Comparison of ENCODE assay signal across 1 fruit fly cellular context in genomic region chrX:5061989-5062388, dm6.
TF ChIP-seq lines count a peak whose summit lies in the region.

No protein-coding gene starts in this region.

TF ChIP-seq in whole organism, embryonic, 481 proteins besides CTCF, POLR2A, EP300 and RAD21 (continued from another document and continues in another):
- TF ChIP-seq Bdp1 (GFP tag; optimal IDR thresholded peaks at IDR 0.05; lab: Kevin White, UChicago) = no peak
- TF ChIP-seq bowl (GFP tag; IDR thresholded peaks at IDR 0.05; lab: Robert Waterston, UW) = no peak
- no peak for TF ChIP-seq CG17568 (GFP tag; optimal IDR thresholded peaks at IDR 0.05; lab: Kevin White, UChicago)
- TF ChIP-seq CG2202 (tag; optimal IDR thresholded peaks at IDR 0.05; lab: Kevin White, UChicago) = no peak
- peak; percentile 41 for TF ChIP-seq CG13624 (GFP tag; optimal IDR thresholded peaks at IDR 0.05; lab: Kevin White, UChicago)
- no peak for TF ChIP-seq Elba2 (GFP tag; optimal IDR thresholded peaks at IDR 0.05; lab: Kevin White, UChicago)
- no peak for TF ChIP-seq CG8359 (GFP tag; optimal IDR thresholded peaks at IDR 0.05; lab: Kevin White, UChicago; ENCODE audit: borderline replicate concordance)
- TF ChIP-seq CG7786 (GFP tag; optimal IDR thresholded peaks at IDR 0.05; lab: Kevin White, UChicago) = no peak
- no peak for TF ChIP-seq exex (tag; optimal IDR thresholded peaks at IDR 0.05; lab: Kevin White, UChicago)
- no peak for TF ChIP-seq CG10543 (GFP tag; optimal IDR thresholded peaks at IDR 0.05; lab: Kevin White, UChicago)
- TF ChIP-seq TFAM (GFP tag; optimal IDR thresholded peaks at IDR 0.05; lab: Kevin White, UChicago) = no peak
- TF ChIP-seq Jarid2 (GFP tag; optimal IDR thresholded peaks at IDR 0.05; lab: Kevin White, UChicago) = no peak
- no peak for TF ChIP-seq CG12104 (GFP tag; optimal IDR thresholded peaks at IDR 0.05; lab: Kevin White, UChicago)
- no peak for TF ChIP-seq wdn (GFP tag; IDR thresholded peaks at IDR 0.05; lab: Robert Waterston, UW)
- TF ChIP-seq tin (GFP tag; optimal IDR thresholded peaks at IDR 0.05; lab: Kevin White, UChicago) = peak; percentile 2
- no peak for TF ChIP-seq Mad (GFP tag; optimal IDR thresholded peaks at IDR 0.05; lab: Kevin White, UChicago)
- no peak for TF ChIP-seq so (GFP tag; IDR thresholded peaks at IDR 0.05; lab: Robert Waterston, UW)
- TF ChIP-seq amos (GFP tag; IDR thresholded peaks at IDR 0.05; lab: Robert Waterston, UW; ENCODE audit: partially characterized antibody) = no peak
- no peak for TF ChIP-seq CG8944 (GFP tag; optimal IDR thresholded peaks at IDR 0.05; lab: Kevin White, UChicago)
- no peak for TF ChIP-seq CG3995 (GFP tag; optimal IDR thresholded peaks at IDR 0.05; lab: Kevin White, UChicago)
- no peak for TF ChIP-seq CG9817 (tag; optimal IDR thresholded peaks at IDR 0.05; lab: Kevin White, UChicago)
- no peak for TF ChIP-seq slou (GFP tag; optimal IDR thresholded peaks at IDR 0.05; lab: Kevin White, UChicago)
- no peak for TF ChIP-seq CG12769 (tag; optimal IDR thresholded peaks at IDR 0.05; lab: Kevin White, UChicago)
- TF ChIP-seq oc (tag; optimal IDR thresholded peaks at IDR 0.05; lab: Kevin White, UChicago) = no peak
- TF ChIP-seq Awh (GFP tag; IDR thresholded peaks at IDR 0.05; lab: Robert Waterston, UW) = no peak
- TF ChIP-seq chinmo (GFP tag; IDR thresholded peaks at IDR 0.05; lab: Robert Waterston, UW; ENCODE audit: partially characterized antibody) = no peak
- no peak for TF ChIP-seq HLH4C (GFP tag; IDR thresholded peaks at IDR 0.05; lab: Robert Waterston, UW; ENCODE audit: partially characterized antibody)
- peak; percentile 34; the same call in 1 of the 3 replicates for TF ChIP-seq tgo (GFP tag; IDR thresholded peaks at IDR 0.05; lab: Robert Waterston, UW)
- TF ChIP-seq CG7963 (GFP tag; IDR thresholded peaks at IDR 0.05; lab: Robert Waterston, UW; ENCODE audit: partially characterized antibody) = no peak
- no peak for TF ChIP-seq Dp (GFP tag; optimal IDR thresholded peaks at IDR 0.05; lab: Kevin White, UChicago)
- TF ChIP-seq fd102C (GFP tag; optimal IDR thresholded peaks at IDR 0.05; lab: Kevin White, UChicago) = no peak
- no peak for TF ChIP-seq CG11247 (GFP tag; IDR thresholded peaks at IDR 0.05; lab: Robert Waterston, UW)
- TF ChIP-seq C15 (GFP tag; IDR thresholded peaks at IDR 0.05; lab: Robert Waterston, UW) = no peak
- TF ChIP-seq repo (GFP tag; optimal IDR thresholded peaks at IDR 0.05; lab: Kevin White, UChicago) = no peak
- no peak for TF ChIP-seq mirr (GFP tag; optimal IDR thresholded peaks at IDR 0.05; lab: Kevin White, UChicago)
- no peak for TF ChIP-seq CG13287 (GFP tag; IDR thresholded peaks at IDR 0.05; lab: Robert Waterston, UW; ENCODE audit: partially characterized antibody)
- TF ChIP-seq Optix (GFP tag; IDR thresholded peaks at IDR 0.05; lab: Robert Waterston, UW) = no peak
- TF ChIP-seq CG12071 (GFP tag; optimal IDR thresholded peaks at IDR 0.05; lab: Kevin White, UChicago) = no peak
- no peak for TF ChIP-seq Oli (tag; optimal IDR thresholded peaks at IDR 0.05; lab: Kevin White, UChicago)
- no peak for TF ChIP-seq fu2 (GFP tag; optimal IDR thresholded peaks at IDR 0.05; lab: Kevin White, UChicago)
- TF ChIP-seq E2f2 (GFP tag; IDR thresholded peaks at IDR 0.05; lab: Robert Waterston, UW) = no peak
- no peak for TF ChIP-seq Hand (GFP tag; optimal IDR thresholded peaks at IDR 0.05; lab: Kevin White, UChicago)
- TF ChIP-seq nerfin-2 (GFP tag; IDR thresholded peaks at IDR 0.05; lab: Robert Waterston, UW; ENCODE audit: partially characterized antibody) = no peak
- TF ChIP-seq Dip3 (GFP tag; optimal IDR thresholded peaks at IDR 0.05; lab: Kevin White, UChicago) = no peak
- TF ChIP-seq Pdp1 (GFP tag; optimal IDR thresholded peaks at IDR 0.05; lab: Kevin White, UChicago) = no peak
- TF ChIP-seq sug (tag; optimal IDR thresholded peaks at IDR 0.05; lab: Kevin White, UChicago) = no peak
- peak; percentile 41 for TF ChIP-seq grau (tag; optimal IDR thresholded peaks at IDR 0.05; lab: Kevin White, UChicago)
- no peak for TF ChIP-seq CG11723 (GFP tag; optimal IDR thresholded peaks at IDR 0.05; lab: Kevin White, UChicago)
- no peak for TF ChIP-seq HmgD (GFP tag; optimal IDR thresholded peaks at IDR 0.05; lab: Kevin White, UChicago)
- no peak for TF ChIP-seq croc (GFP tag; conservative IDR thresholded peaks at IDR 0.05; lab: Robert Waterston, UW)
- TF ChIP-seq CG2875 (GFP tag; optimal IDR thresholded peaks at IDR 0.05; lab: Kevin White, UChicago) = no peak
- TF ChIP-seq Nf-YA (GFP tag; IDR thresholded peaks at IDR 0.05; lab: Robert Waterston, UW) = no peak
- no peak for TF ChIP-seq HmgZ (tag; optimal IDR thresholded peaks at IDR 0.05; lab: Kevin White, UChicago)
- TF ChIP-seq Antp (GFP tag; optimal IDR thresholded peaks at IDR 0.05; lab: Kevin White, UChicago) = no peak
- TF ChIP-seq CG4424 (GFP tag; optimal IDR thresholded peaks at IDR 0.05; lab: Kevin White, UChicago) = peak; percentile 16
- TF ChIP-seq CG5245 (GFP tag; optimal IDR thresholded peaks at IDR 0.05; lab: Kevin White, UChicago) = no peak
- no peak for TF ChIP-seq Trl (optimal IDR thresholded peaks at IDR 0.05; lab: Kevin White, UChicago)
- peak; percentile 8 for TF ChIP-seq Trl (GFP tag; optimal IDR thresholded peaks at IDR 0.05; lab: Kevin White, UChicago)
- TF ChIP-seq pho (GFP tag; optimal IDR thresholded peaks at IDR 0.05; lab: Kevin White, UChicago) = no peak
- TF ChIP-seq CG14441 (GFP tag; IDR thresholded peaks at IDR 0.05; lab: Robert Waterston, UW) = no peak
- TF ChIP-seq CG6272 (GFP tag; IDR thresholded peaks at IDR 0.05; lab: Robert Waterston, UW) = no peak
- no peak for TF ChIP-seq CG1647 (GFP tag; optimal IDR thresholded peaks at IDR 0.05; lab: Kevin White, UChicago)
- TF ChIP-seq CG6254 (GFP tag; optimal IDR thresholded peaks at IDR 0.05; lab: Kevin White, UChicago) = no peak
- no peak for TF ChIP-seq sqz (GFP tag; optimal IDR thresholded peaks at IDR 0.05; lab: Kevin White, UChicago)
- TF ChIP-seq run (tag; optimal IDR thresholded peaks at IDR 0.05; lab: Kevin White, UChicago) = no peak
- no peak for TF ChIP-seq Sry-β (GFP tag; optimal IDR thresholded peaks at IDR 0.05; lab: Kevin White, UChicago)
- no peak for TF ChIP-seq pita (GFP tag; optimal IDR thresholded peaks at IDR 0.05; lab: Kevin White, UChicago)
- TF ChIP-seq CG10979 (tag; optimal IDR thresholded peaks at IDR 0.05; lab: Kevin White, UChicago) = peak; percentile 13
- no peak for TF ChIP-seq stwl (tag; optimal IDR thresholded peaks at IDR 0.05; lab: Kevin White, UChicago)
- no peak for TF ChIP-seq nau (GFP tag; optimal IDR thresholded peaks at IDR 0.05; lab: Kevin White, UChicago)
- no peak; the same call in 1 of the 2 replicates for TF ChIP-seq CG8765 (GFP tag; IDR thresholded peaks at IDR 0.05; lab: Robert Waterston, UW)
- 0 out of 2 replicates have a peak, but pooled peaks have one; percentile 15 for TF ChIP-seq HLH3B (GFP tag; IDR thresholded peaks at IDR 0.05; lab: Robert Waterston, UW)
- peak in 1 of 2 experiments; percentile 6 for TF ChIP-seq chif (GFP tag; optimal IDR thresholded peaks at IDR 0.05; lab: Kevin White, UChicago)
- TF ChIP-seq Side (GFP tag; optimal IDR thresholded peaks at IDR 0.05; lab: Kevin White, UChicago) = no peak
- TF ChIP-seq Atf-2 (GFP tag; optimal IDR thresholded peaks at IDR 0.05; lab: Kevin White, UChicago) = no peak
- TF ChIP-seq Sin3A (optimal IDR thresholded peaks at IDR 0.05; lab: Kevin White, UChicago) = no peak
- no peak for TF ChIP-seq Max (GFP tag; optimal IDR thresholded peaks at IDR 0.05; lab: Kevin White, UChicago)
- TF ChIP-seq CG43689 (GFP tag; IDR thresholded peaks at IDR 0.05; lab: Robert Waterston, UW) = no peak
- TF ChIP-seq CG7271 (tag; optimal IDR thresholded peaks at IDR 0.05; lab: Kevin White, UChicago) = no peak
- TF ChIP-seq CG2712 (tag; optimal IDR thresholded peaks at IDR 0.05; lab: Kevin White, UChicago) = peak; percentile 37
- peak; percentile 61 for TF ChIP-seq row (GFP tag; IDR thresholded peaks at IDR 0.05; lab: Robert Waterston, UW)
- no peak for TF ChIP-seq otp (GFP tag; IDR thresholded peaks at IDR 0.05; lab: Robert Waterston, UW)
- TF ChIP-seq inv (GFP tag; IDR thresholded peaks at IDR 0.05; lab: Robert Waterston, UW; ENCODE audit: partially characterized antibody) = no peak
- TF ChIP-seq Dfd (GFP tag; optimal IDR thresholded peaks at IDR 0.05; lab: Kevin White, UChicago) = no peak
- no peak for TF ChIP-seq ken (GFP tag; IDR thresholded peaks at IDR 0.05; lab: Robert Waterston, UW)
- 0 out of 3 replicates have a peak, but pooled peaks have one; percentile 35 for TF ChIP-seq CG11695 (GFP tag; IDR thresholded peaks at IDR 0.05; lab: Robert Waterston, UW)
- no peak for TF ChIP-seq CG34422 (GFP tag; IDR thresholded peaks at IDR 0.05; lab: Robert Waterston, UW)
- no peak for TF ChIP-seq CG5180 (GFP tag; optimal IDR thresholded peaks at IDR 0.05; lab: Kevin White, UChicago)
- no peak for TF ChIP-seq Bgb (GFP tag; IDR thresholded peaks at IDR 0.05; lab: Robert Waterston, UW; ENCODE audit: partially characterized antibody)
- no peak for TF ChIP-seq CG34376 (GFP tag; optimal IDR thresholded peaks at IDR 0.05; lab: Kevin White, UChicago)
- TF ChIP-seq Abd-B (GFP tag; optimal IDR thresholded peaks at IDR 0.05; lab: Kevin White, UChicago) = peak; percentile 6
- no peak for TF ChIP-seq Doc3 (GFP tag; IDR thresholded peaks at IDR 0.05; lab: Robert Waterston, UW; ENCODE audit: partially characterized antibody)
- TF ChIP-seq H2.0 (GFP tag; IDR thresholded peaks at IDR 0.05; lab: Robert Waterston, UW) = no peak
- TF ChIP-seq YL-1 (GFP tag; optimal IDR thresholded peaks at IDR 0.05; lab: Kevin White, UChicago) = no peak
- TF ChIP-seq trem (tag; optimal IDR thresholded peaks at IDR 0.05; lab: Kevin White, UChicago) = no peak
- peak; percentile 26 for TF ChIP-seq Blimp-1 (GFP tag; optimal IDR thresholded peaks at IDR 0.05; lab: Kevin White, UChicago)
- no peak for TF ChIP-seq pb (GFP tag; optimal IDR thresholded peaks at IDR 0.05; lab: Kevin White, UChicago)
- TF ChIP-seq Vsx1 (GFP tag; optimal IDR thresholded peaks at IDR 0.05; lab: Kevin White, UChicago) = no peak
- TF ChIP-seq ATbp (GFP tag; optimal IDR thresholded peaks at IDR 0.05; lab: Kevin White, UChicago) = no peak
- TF ChIP-seq NC2β (GFP tag; optimal IDR thresholded peaks at IDR 0.05; lab: Kevin White, UChicago) = no peak
- peak; percentile 51 for TF ChIP-seq CG32772 (GFP tag; IDR thresholded peaks at IDR 0.05; lab: Robert Waterston, UW)
- no peak for TF ChIP-seq p53 (GFP tag; optimal IDR thresholded peaks at IDR 0.05; lab: Kevin White, UChicago)
- TF ChIP-seq dm (GFP tag; optimal IDR thresholded peaks at IDR 0.05; lab: Kevin White, UChicago) = no peak
- TF ChIP-seq eve (GFP tag; optimal IDR thresholded peaks at IDR 0.05; lab: Kevin White, UChicago) = peak in 1 of 2 experiments; percentile 3
- no peak for TF ChIP-seq CG33557 (GFP tag; optimal IDR thresholded peaks at IDR 0.05; lab: Kevin White, UChicago)
- no peak for TF ChIP-seq Scr (GFP tag; IDR thresholded peaks at IDR 0.05; lab: Robert Waterston, UW; ENCODE audit: partially characterized antibody)
- no peak for TF ChIP-seq zen (tag; optimal IDR thresholded peaks at IDR 0.05; lab: Kevin White, UChicago)
- TF ChIP-seq sd (tag; optimal IDR thresholded peaks at IDR 0.05; lab: Kevin White, UChicago) = no peak
- no peak for TF ChIP-seq CG14050 (GFP tag; IDR thresholded peaks at IDR 0.05; lab: Robert Waterston, UW)
- TF ChIP-seq Camta (GFP tag; optimal IDR thresholded peaks at IDR 0.05; lab: Kevin White, UChicago) = peak; percentile 20
- no peak for TF ChIP-seq fd64A (GFP tag; optimal IDR thresholded peaks at IDR 0.05; lab: Kevin White, UChicago)
- no peak for TF ChIP-seq CG16779 (GFP tag; IDR thresholded peaks at IDR 0.05; lab: Robert Waterston, UW)
- no peak for TF ChIP-seq HLHmδ (GFP tag; optimal IDR thresholded peaks at IDR 0.05; lab: Kevin White, UChicago)
- no peak for TF ChIP-seq dmrt11E (tag; optimal IDR thresholded peaks at IDR 0.05; lab: Kevin White, UChicago)
- no peak for TF ChIP-seq CG30020 (tag; optimal IDR thresholded peaks at IDR 0.05; lab: Kevin White, UChicago)
- TF ChIP-seq CG16813 (GFP tag; IDR thresholded peaks at IDR 0.05; lab: Robert Waterston, UW; ENCODE audit: partially characterized antibody) = no peak
- 0 out of 2 replicates have a peak, but pooled peaks have one; percentile 30 for TF ChIP-seq CG4730 (GFP tag; IDR thresholded peaks at IDR 0.05; lab: Robert Waterston, UW)
- no peak for TF ChIP-seq CG31441 (GFP tag; IDR thresholded peaks at IDR 0.05; lab: Robert Waterston, UW)
- TF ChIP-seq Rfx (GFP tag; IDR thresholded peaks at IDR 0.05; lab: Robert Waterston, UW) = no peak; the same call in none of the 2 replicates
- no peak for TF ChIP-seq ac (GFP tag; optimal IDR thresholded peaks at IDR 0.05; lab: Kevin White, UChicago)
- no peak; the same call in 1 of the 2 replicates for TF ChIP-seq ara (GFP tag; IDR thresholded peaks at IDR 0.05; lab: Robert Waterston, UW)
- no peak for TF ChIP-seq CG6683 (GFP tag; optimal IDR thresholded peaks at IDR 0.05; lab: Kevin White, UChicago)
- no peak for TF ChIP-seq B-H2 (GFP tag; optimal IDR thresholded peaks at IDR 0.05; lab: Kevin White, UChicago)
- no peak for TF ChIP-seq Mes4 (GFP tag; optimal IDR thresholded peaks at IDR 0.05; lab: Kevin White, UChicago)
- TF ChIP-seq CG10366 (GFP tag; IDR thresholded peaks at IDR 0.05; lab: Robert Waterston, UW) = no peak
- TF ChIP-seq PHDP (tag; optimal IDR thresholded peaks at IDR 0.05; lab: Kevin White, UChicago) = no peak
- no peak for TF ChIP-seq Dek (tag; optimal IDR thresholded peaks at IDR 0.05; lab: Kevin White, UChicago)
- no peak for TF ChIP-seq Mrtf (GFP tag; IDR thresholded peaks at IDR 0.05; lab: Robert Waterston, UW)
- no peak for TF ChIP-seq CG4282 (GFP tag; optimal IDR thresholded peaks at IDR 0.05; lab: Kevin White, UChicago)
- no peak for TF ChIP-seq CG14014 (GFP tag; IDR thresholded peaks at IDR 0.05; lab: Robert Waterston, UW)
- no peak for TF ChIP-seq BtbVII (GFP tag; optimal IDR thresholded peaks at IDR 0.05; lab: Kevin White, UChicago)
- no peak for TF ChIP-seq CG6854 (GFP tag; optimal IDR thresholded peaks at IDR 0.05; lab: Kevin White, UChicago)
- TF ChIP-seq klu (GFP tag; IDR thresholded peaks at IDR 0.05; lab: Robert Waterston, UW) = no peak
- no peak for TF ChIP-seq CG10274 (GFP tag; optimal IDR thresholded peaks at IDR 0.05; lab: Kevin White, UChicago)
- no peak for TF ChIP-seq Hr51 (GFP tag; optimal IDR thresholded peaks at IDR 0.05; lab: Kevin White, UChicago)
- TF ChIP-seq CG3726 (GFP tag; IDR thresholded peaks at IDR 0.05; lab: Robert Waterston, UW) = no peak
- TF ChIP-seq BEAF-32 (GFP tag; optimal IDR thresholded peaks at IDR 0.05; lab: Kevin White, UChicago) = no peak
- no peak for TF ChIP-seq CG33213 (GFP tag; optimal IDR thresholded peaks at IDR 0.05; lab: Kevin White, UChicago)
